Fruit fly (Drosophila melanogaster) whole organism, embryonic: ENCODE measurements around the gene EMC5.

Experiments
- Abd-B ChIP-seq: fragments of 200-800 bp; sonication (Bioruptor generic); optimal IDR thresholded peaks from 2 replicates; lab custom pipeline; 2018; ENCODE audit warnings: missing biosample characterization, mild to moderate bottlenecking, missing genetic modification characterization, moderate library complexity
- Antp ChIP-seq: fragments of 200-800 bp; sonication (Bioruptor generic); optimal IDR thresholded peaks from 3 replicates; lab custom pipeline; 2016; ENCODE audit warnings: missing biosample characterization, missing genetic modification characterization
- BtbVII ChIP-seq: fragments of 200-800 bp; sonication (Bioruptor generic); optimal IDR thresholded peaks from 3 replicates; lab custom pipeline; 2017; ENCODE audit warnings: missing biosample characterization, mild to moderate bottlenecking, missing genetic modification characterization
- CG10321 ChIP-seq: fragments of 200-800 bp; sonication (Bioruptor generic); IDR thresholded peaks from 2 replicates; pipeline ENCODE4 v1.3.6; 2022; ENCODE audit warnings: missing biosample characterization, missing genetic modification characterization
- CG10366 ChIP-seq: fragments of 200-800 bp; sonication (Bioruptor generic); IDR thresholded peaks from 2 replicates; pipeline ENCODE4 v1.3.6; 2022; ENCODE audit warnings: missing biosample characterization, missing genetic modification characterization
- CG1233 ChIP-seq: fragments of 200-800 bp; sonication (Bioruptor generic); optimal IDR thresholded peaks from 4 replicates; lab custom pipeline; 2018; ENCODE audit warnings: missing biosample characterization, mild to moderate bottlenecking, missing genetic modification characterization
- CG12659 ChIP-seq: fragments of 200-800 bp; sonication (Bioruptor generic); optimal IDR thresholded peaks from 3 replicates; lab custom pipeline; 2017; ENCODE audit warnings: mild to moderate bottlenecking, missing biosample characterization, missing genetic modification reagents, missing genetic modification characterization
- CG12744 ChIP-seq: fragments of 200-800 bp; sonication (Bioruptor generic); optimal IDR thresholded peaks from 2 replicates; lab custom pipeline; 2016; ENCODE audit warnings: missing biosample characterization, missing genetic modification characterization
- CG12942 ChIP-seq: fragments of 200-800 bp; sonication (Bioruptor generic); optimal IDR thresholded peaks from 3 replicates; lab custom pipeline; 2016; ENCODE audit warnings: missing biosample characterization, missing genetic modification characterization
- CG13123 ChIP-seq: fragments of 200-800 bp; sonication (Bioruptor generic); optimal IDR thresholded peaks from 2 replicates; lab custom pipeline; 2016; ENCODE audit warnings: missing biosample characterization, missing genetic modification characterization
- CG15601 ChIP-seq: fragments of 200-800 bp; sonication (Bioruptor generic); optimal IDR thresholded peaks from 3 replicates; lab custom pipeline; 2019; ENCODE audit warnings: missing biosample characterization, mild to moderate bottlenecking, missing genetic modification characterization, moderate library complexity
- CG1792 ChIP-seq: fragments of 200-800 bp; sonication (Bioruptor generic); optimal IDR thresholded peaks from 2 replicates; lab custom pipeline; 2016; ENCODE audit warnings: missing biosample characterization, missing genetic modification characterization
- CG18476 ChIP-seq: fragments of 200-800 bp; sonication (Bioruptor generic); optimal IDR thresholded peaks from 2 replicates; lab custom pipeline; 2016; ENCODE audit warnings: missing biosample characterization, mild to moderate bottlenecking, missing genetic modification characterization
- CG2712 ChIP-seq: fragments of 200-800 bp; optimal IDR thresholded peaks from 3 replicates; lab custom pipeline; 2019; ENCODE audit warnings: missing biosample characterization, mild to moderate bottlenecking, missing genetic modification characterization, moderate library complexity
- CG31441 ChIP-seq: fragments of 200-800 bp; sonication (Bioruptor generic); IDR thresholded peaks from 2 replicates; pipeline ENCODE4 v1.3.6; 2022; ENCODE audit warnings: missing biosample characterization, missing genetic modification characterization
- CG3163 ChIP-seq: fragments of 200-800 bp; sonication (Bioruptor generic); optimal IDR thresholded peaks from 3 replicates; lab custom pipeline; 2016; ENCODE audit warnings: missing biosample characterization, missing genetic modification characterization
- CG34224 ChIP-seq: fragments of 200-800 bp; sonication (Bioruptor generic); IDR thresholded peaks from 3 replicates; pipeline ENCODE4 v1.3.6; 2022; ENCODE audit warnings: missing biosample characterization, missing genetic modification characterization; ENCODE audit not compliant: partially characterized antibody
- CG3847 ChIP-seq: fragments of 200-800 bp; sonication (Bioruptor generic); IDR thresholded peaks from 2 replicates; pipeline ENCODE4 v1.3.6; 2022; ENCODE audit warnings: missing biosample characterization, missing genetic modification characterization
- CG4730 ChIP-seq: fragments of 200-800 bp; sonication (Bioruptor generic); IDR thresholded peaks from 2 replicates; pipeline ENCODE4 v1.3.6; 2022; ENCODE audit warnings: missing biosample characterization, missing genetic modification characterization
- CG5180 ChIP-seq: fragments of 200-800 bp; sonication (Bioruptor generic); optimal IDR thresholded peaks from 3 replicates; lab custom pipeline; 2017; ENCODE audit warnings: missing biosample characterization, missing genetic modification characterization, mild to moderate bottlenecking, moderate library complexity, missing genetic modification reagents
- CG5953 ChIP-seq: fragments of 200-800 bp; sonication (Bioruptor generic); IDR thresholded peaks from 2 replicates; pipeline ENCODE4 v1.3.6; 2022; ENCODE audit warnings: missing biosample characterization, missing genetic modification characterization
- CG6272 ChIP-seq: fragments of 200-800 bp; sonication (Bioruptor generic); IDR thresholded peaks from 2 replicates; pipeline ENCODE4 v1.3.6; 2022; ENCODE audit warnings: missing biosample characterization, missing genetic modification characterization
- CG6689 ChIP-seq: fragments of 200-800 bp; sonication (Bioruptor generic); IDR thresholded peaks from 2 replicates; pipeline ENCODE4 v1.3.6; 2022; ENCODE audit warnings: missing biosample characterization, missing genetic modification characterization
- CG9727 ChIP-seq: fragments of 200-800 bp; sonication (Bioruptor generic); optimal IDR thresholded peaks from 3 replicates; lab custom pipeline; 2017; ENCODE audit warnings: missing biosample characterization, mild to moderate bottlenecking, missing genetic modification characterization
- CG9797 ChIP-seq: fragments of 200-800 bp; sonication (Bioruptor generic); optimal IDR thresholded peaks from 3 replicates; lab custom pipeline; 2018; ENCODE audit warnings: missing biosample characterization, mild to moderate bottlenecking, missing genetic modification characterization
- Dbx ChIP-seq: fragments of 200-800 bp; sonication (Bioruptor generic); IDR thresholded peaks from 3 replicates; pipeline ENCODE4 v1.3.6; 2022; ENCODE audit warnings: missing biosample characterization, missing genetic modification characterization
- Dref ChIP-seq: fragments of 200-800 bp; sonication (Bioruptor generic); IDR thresholded peaks from 2 replicates; pipeline ENCODE4 v1.3.6; 2022; ENCODE audit warnings: missing biosample characterization, missing genetic modification characterization
- H15 ChIP-seq: fragments of 200-800 bp; sonication (Bioruptor generic); IDR thresholded peaks from 3 replicates; pipeline ENCODE4 v1.3.6; 2022; ENCODE audit warnings: missing biosample characterization, missing genetic modification characterization
- HmgZ ChIP-seq: fragments of 200-800 bp; sonication (Bioruptor generic); optimal IDR thresholded peaks from 2 replicates; lab custom pipeline; 2018; ENCODE audit warnings: missing biosample characterization, mild to moderate bottlenecking, missing genetic modification characterization
- Lhr ChIP-seq: fragments of 200-800 bp; sonication (Bioruptor generic); optimal IDR thresholded peaks from 3 replicates; lab custom pipeline; 2017; ENCODE audit warnings: mild to moderate bottlenecking, missing biosample characterization, missing genetic modification reagents, missing genetic modification characterization
- Poxn ChIP-seq: fragments of 200-800 bp; sonication (Bioruptor generic); IDR thresholded peaks from 2 replicates; pipeline ENCODE4 v1.3.6; 2022; ENCODE audit warnings: missing biosample characterization, missing genetic modification characterization
- Rx ChIP-seq: fragments of 200-800 bp; sonication (Bioruptor generic); IDR thresholded peaks from 2 replicates; pipeline ENCODE4 v1.3.6; 2022; ENCODE audit warnings: missing biosample characterization, missing genetic modification characterization
- Sry-δ ChIP-seq: fragments of 200-800 bp; sonication (Bioruptor generic); optimal IDR thresholded peaks from 2 replicates; lab custom pipeline; 2016; ENCODE audit warnings: missing biosample characterization, missing genetic modification characterization
- ab ChIP-seq: fragments of 200-800 bp; sonication (Bioruptor generic); optimal IDR thresholded peaks from 2 replicates; lab custom pipeline; 2016; ENCODE audit warnings: missing biosample characterization, missing genetic modification characterization
- bab2 ChIP-seq: fragments of 200-800 bp; sonication (Bioruptor generic); optimal IDR thresholded peaks from 2 replicates; lab custom pipeline; 2016; ENCODE audit warnings: missing biosample characterization, missing genetic modification characterization
- bcd ChIP-seq: fragments of 200-800 bp; sonication (Bioruptor generic); optimal IDR thresholded peaks from 2 replicates; lab custom pipeline; 2017; ENCODE audit warnings: missing biosample characterization, mild to moderate bottlenecking, missing genetic modification characterization
- cato ChIP-seq: fragments of 200-800 bp; sonication (Bioruptor generic); optimal IDR thresholded peaks from 2 replicates; lab custom pipeline; 2016; ENCODE audit warnings: missing biosample characterization, missing genetic modification characterization, borderline replicate concordance
- cg ChIP-seq: fragments of 200-800 bp; sonication (Bioruptor generic); optimal IDR thresholded peaks from 3 replicates; lab custom pipeline; 2019; ENCODE audit warnings: missing biosample characterization, mild to moderate bottlenecking, missing genetic modification characterization, moderate library complexity
- da ChIP-seq: fragments of 200-800 bp; sonication (Bioruptor generic); optimal IDR thresholded peaks from 2 replicates; lab custom pipeline; 2016; ENCODE audit warnings: missing biosample characterization, missing genetic modification characterization
- dpn ChIP-seq, 2 experiments: fragments of 200-800 bp; sonication (Bioruptor generic); optimal IDR thresholded peaks; 3 replicates each; lab custom pipeline; 2016; ENCODE audit warnings: missing biosample characterization in 2 of 2, missing genetic modification characterization in 2 of 2
- dysf ChIP-seq: fragments of 200-800 bp; sonication (Bioruptor generic); IDR thresholded peaks from 3 replicates; pipeline ENCODE4 v1.3.6; 2022; ENCODE audit warnings: missing biosample characterization, missing genetic modification characterization
- hbn ChIP-seq: fragments of 200-800 bp; sonication (Bioruptor generic); IDR thresholded peaks from 2 replicates; pipeline ENCODE4 v1.3.6; 2022; ENCODE audit warnings: missing biosample characterization, missing genetic modification characterization; ENCODE audit not compliant: partially characterized antibody
- ind ChIP-seq: fragments of 200-800 bp; sonication (Bioruptor generic); optimal IDR thresholded peaks from 3 replicates; lab custom pipeline; 2016; ENCODE audit warnings: missing biosample characterization, missing genetic modification characterization
- maf-S ChIP-seq: fragments of 200-800 bp; sonication (Bioruptor generic); optimal IDR thresholded peaks from 2 replicates; lab custom pipeline; 2016; ENCODE audit warnings: missing biosample characterization, missing genetic modification characterization
- p53 ChIP-seq: fragments of 200-800 bp; sonication (Bioruptor generic); optimal IDR thresholded peaks from 2 replicates; lab custom pipeline; 2016; ENCODE audit warnings: missing biosample characterization, missing genetic modification characterization
- pnt ChIP-seq: fragments of 200-800 bp; sonication (Bioruptor generic); optimal IDR thresholded peaks from 3 replicates; lab custom pipeline; 2016; ENCODE audit warnings: missing biosample characterization, missing genetic modification characterization
- scrt ChIP-seq: fragments of 200-800 bp; sonication (Bioruptor generic); optimal IDR thresholded peaks from 2 replicates; lab custom pipeline; 2018; ENCODE audit warnings: missing biosample characterization, mild to moderate bottlenecking, missing genetic modification characterization, moderate library complexity
- sd ChIP-seq: fragments of 200-800 bp; sonication (Bioruptor generic); optimal IDR thresholded peaks from 3 replicates; lab custom pipeline; 2018; ENCODE audit warnings: missing biosample characterization, mild to moderate bottlenecking, missing genetic modification characterization, moderate library complexity
- sisA ChIP-seq: fragments of 200-800 bp; sonication (Bioruptor generic); IDR thresholded peaks from 2 replicates; pipeline ENCODE4 v1.3.6; 2022; ENCODE audit warnings: missing biosample characterization, missing genetic modification characterization
- sob ChIP-seq: fragments of 200-800 bp; sonication (Bioruptor generic); IDR thresholded peaks from 2 replicates; pipeline ENCODE4 v1.3.6; 2022; ENCODE audit warnings: missing biosample characterization, missing genetic modification characterization
- stc ChIP-seq: fragments of 200-800 bp; sonication (Bioruptor generic); IDR thresholded peaks from 2 replicates; pipeline ENCODE4 v1.3.6; 2022; ENCODE audit warnings: missing biosample characterization, missing genetic modification characterization

The EMC5 gene

dm6 chr2L:18957142-18957674 is 30.3 kb upstream of the EMC5 start, which contains the start of gene Bhmt:
Gene Bhmt (minus strand): TSS chr2L:18957311.
- TF ChIP-seq Lhr (GFP tag; lab: Kevin White, UChicago) (no peak), CG4730 (GFP tag; lab: Robert Waterston, UW) (peak; percentile 42; the same call in 1 of the 2 replicates), Antp (no peak), stc (GFP tag; lab: Robert Waterston, UW) (peak; percentile 68), CG10321 (GFP tag; lab: Robert Waterston, UW) (no peak), Dref (GFP tag; lab: Robert Waterston, UW) (no peak), CG12942 (GFP tag; lab: Kevin White, UChicago) (peak; percentile 11), sd (peak; percentile 84), dysf (peak; percentile 80), CG6689 (GFP tag; lab: Robert Waterston, UW) (peak; percentile 68), CG9797 (GFP tag; lab: Kevin White, UChicago) (no peak), CG1233 (GFP tag; lab: Kevin White, UChicago) (peak; percentile 58), CG5180 (GFP tag; lab: Kevin White, UChicago) (no peak), hbn (no peak), cato (GFP tag; lab: Kevin White, UChicago) (no peak), scrt (GFP tag; lab: Kevin White, UChicago) (peak; percentile 66), CG12744 (GFP tag; lab: Kevin White, UChicago) (no peak), CG9727 (peak; percentile 68), Poxn (GFP tag; lab: Robert Waterston, UW) (0 out of 2 replicates have a peak, but pooled peaks have one; percentile 23), CG3163 (GFP tag; lab: Kevin White, UChicago) (no peak), BtbVII (GFP tag; lab: Kevin White, UChicago) (peak; percentile 74), CG13123 (GFP tag; lab: Kevin White, UChicago) (no peak), CG6272 (0 out of 2 replicates have a peak, but pooled peaks have one; percentile 24), CG31441 (GFP tag; lab: Robert Waterston, UW) (no peak; the same call in none of the 2 replicates), CG3847 (GFP tag; lab: Robert Waterston, UW) (peak; percentile 60), CG15601 (tag; lab: Kevin White, UChicago) (peak; percentile 44), CG5953 (GFP tag; lab: Robert Waterston, UW) (no peak), Sry-δ (no peak), CG12659 (GFP tag; lab: Kevin White, UChicago) (peak; percentile 69), HmgZ (peak; percentile 53), Rx (GFP tag; lab: Robert Waterston, UW) (no peak), pnt (GFP tag; lab: Kevin White, UChicago) (no peak), p53 (GFP tag; lab: Kevin White, UChicago) (no peak), sisA (GFP tag; lab: Robert Waterston, UW) (no peak; the same call in 1 of the 2 replicates), CG1792 (GFP tag; lab: Kevin White, UChicago) (no peak), CG2712 (tag; lab: Kevin White, UChicago) (peak; percentile 79), da (no peak), sob (GFP tag; lab: Robert Waterston, UW) (peak; percentile 70), cg (GFP tag; lab: Kevin White, UChicago) (peak; percentile 24), CG18476 (GFP tag; lab: Kevin White, UChicago) (no peak), bab2 (GFP tag; lab: Kevin White, UChicago) (no peak), H15 (GFP tag; lab: Robert Waterston, UW) (peak; percentile 52; the same call in 1 of the 3 replicates), Abd-B (GFP tag; lab: Kevin White, UChicago) (peak; percentile 56), CG34224 (GFP tag; lab: Robert Waterston, UW) (no peak), CG10366 (GFP tag; lab: Robert Waterston, UW) (0 out of 2 replicates have a peak, but pooled peaks have one; percentile 47), ab (GFP tag; lab: Kevin White, UChicago) (no peak), Dbx (peak; percentile 78; the same call in 2 of the 3 replicates), maf-S (no peak), bcd (peak; percentile 62), dpn (GFP tag; optimal IDR thresholded peaks at IDR 0.05; lab: Kevin White, UChicago) (peak in 1 of 2 experiments; percentile 62), ind (GFP tag; lab: Kevin White, UChicago) (peak; percentile 62)
